Fruit fly (Drosophila melanogaster): ENCODE results near the gene Uros2.
A peak's percentile ranks its signal among the peaks of the same experiment; 100 is the strongest.

Gene Uros2

DNA sequence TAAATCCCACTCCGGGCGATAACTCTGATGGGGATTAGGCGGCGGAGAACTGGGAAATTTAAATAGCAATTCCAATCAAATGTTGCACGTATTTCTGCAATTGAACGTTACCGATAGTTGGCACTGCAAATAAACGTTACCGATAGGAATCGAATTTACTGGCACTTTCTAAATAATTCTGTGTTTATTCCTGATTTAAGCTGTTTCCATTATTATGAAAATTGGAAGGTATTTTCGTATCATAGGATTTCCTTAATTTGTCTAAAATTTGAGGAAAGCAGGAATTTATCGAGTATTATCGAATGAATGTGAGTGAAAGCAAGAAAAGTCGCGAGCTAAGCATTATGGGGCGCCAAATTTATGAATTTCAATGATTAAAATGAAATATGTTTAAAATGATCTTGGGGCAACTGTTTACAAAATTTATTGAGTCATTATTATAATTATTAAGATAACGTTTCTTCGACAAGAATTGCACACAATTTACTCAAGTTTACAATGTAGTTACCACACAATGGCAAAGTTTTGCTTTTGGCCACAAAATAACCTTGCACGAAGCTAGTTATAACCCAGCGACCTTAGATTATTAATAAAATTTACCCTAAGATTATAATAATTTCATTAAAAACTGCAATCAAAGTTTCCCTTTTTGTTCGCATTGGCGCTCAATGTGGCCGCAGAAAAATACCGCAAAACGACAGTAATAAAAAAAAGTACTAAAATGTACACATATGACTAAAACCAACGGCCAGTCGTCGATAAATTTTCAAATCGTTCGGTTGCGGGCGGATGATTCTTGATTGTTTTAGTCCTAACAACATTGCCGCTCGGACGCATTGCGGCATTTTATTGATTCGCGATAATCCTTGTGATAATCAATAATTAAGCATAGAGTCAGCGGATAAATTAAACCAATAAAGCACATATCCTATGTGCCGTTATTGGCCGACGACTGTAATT is 15.5 kb downstream of the Uros2 start, which contains the start of gene alpha-Man-IIb (continued):
- TF ChIP-seq HLH4C (GFP tag; IDR thresholded peaks at IDR 0.05; ENCODE audit: partially characterized antibody) (peak; percentile 68), ham (GFP tag; IDR thresholded peaks at IDR 0.05) (no peak), Nf-YB (GFP tag; optimal IDR thresholded peaks at IDR 0.05) (peak; percentile 17), grau (tag; optimal IDR thresholded peaks at IDR 0.05) (peak; percentile 21), Atf-2 (GFP tag; optimal IDR thresholded peaks at IDR 0.05) (no peak), amos (GFP tag; IDR thresholded peaks at IDR 0.05; ENCODE audit: partially characterized antibody) (peak; percentile 71), Dfd (GFP tag; optimal IDR thresholded peaks at IDR 0.05) (no peak), CG17361 (GFP tag; IDR thresholded peaks at IDR 0.05) (peak; percentile 43; the same call in 2 of the 3 replicates), Ravus (GFP tag; IDR thresholded peaks at IDR 0.05) (no peak), CG2116 (GFP tag; optimal IDR thresholded peaks at IDR 0.05) (peak; percentile 59), CG12659 (GFP tag; optimal IDR thresholded peaks at IDR 0.05) (peak; percentile 77), Rfx (GFP tag; IDR thresholded peaks at IDR 0.05) (peak; percentile 54), caup (GFP tag; optimal IDR thresholded peaks at IDR 0.05; ENCODE audit: severe bottlenecking) (no peak), Abd-B (GFP tag; optimal IDR thresholded peaks at IDR 0.05) (peak; percentile 71), Blimp-1 (GFP tag; optimal IDR thresholded peaks at IDR 0.05) (no peak), Eip74EF (GFP tag; optimal IDR thresholded peaks at IDR 0.05) (no peak), CG3065 (GFP tag; optimal IDR thresholded peaks at IDR 0.05) (no peak), CG5245 (GFP tag; optimal IDR thresholded peaks at IDR 0.05) (no peak), phol (tag; optimal IDR thresholded peaks at IDR 0.05) (peak; percentile 44), lola (GFP tag; optimal IDR thresholded peaks at IDR 0.05) (no peak), CG30020 (tag; optimal IDR thresholded peaks at IDR 0.05) (peak; percentile 25), Meics (GFP tag; optimal IDR thresholded peaks at IDR 0.05) (peak; percentile 31), aop (GFP tag; IDR thresholded peaks at IDR 0.05) (no peak), dysf (GFP tag; IDR thresholded peaks at IDR 0.05) (0 out of 3 replicates have a peak, but pooled peaks have one; percentile 26), Dbx (GFP tag; IDR thresholded peaks at IDR 0.05) (peak; percentile 46; the same call in 1 of the 3 replicates), CG18262 (tag; optimal IDR thresholded peaks at IDR 0.05) (no peak), MESR4 (GFP tag; optimal IDR thresholded peaks at IDR 0.05) (peak; percentile 27), CG6813 (GFP tag; optimal IDR thresholded peaks at IDR 0.05) (no peak), lov (optimal IDR thresholded peaks at IDR 0.05) (no peak), lov (GFP tag; IDR thresholded peaks at IDR 0.05) (peak; percentile 51; the same call in 1 of the 3 replicates), CG14050 (GFP tag; IDR thresholded peaks at IDR 0.05) (no peak), CG9932 (GFP tag; IDR thresholded peaks at IDR 0.05) (no peak), croc (GFP tag; conservative IDR thresholded peaks at IDR 0.05) (no peak), CG17912 (GFP tag; optimal IDR thresholded peaks at IDR 0.05) (no peak), CG11560 (tag; IDR thresholded peaks at IDR 0.05) (peak; percentile 98), oc (tag; optimal IDR thresholded peaks at IDR 0.05) (peak; percentile 28), CG11696 (GFP tag; IDR thresholded peaks at IDR 0.05) (no peak), gcm (GFP tag; optimal IDR thresholded peaks at IDR 0.05) (no peak), CG4360 (GFP tag; IDR thresholded peaks at IDR 0.05) (no peak), ci (GFP tag; IDR thresholded peaks at IDR 0.05) (no peak; the same call in 1 of the 3 replicates), CG4282 (GFP tag; optimal IDR thresholded peaks at IDR 0.05) (no peak), nau (GFP tag; optimal IDR thresholded peaks at IDR 0.05) (no peak), ERR (GFP tag; optimal IDR thresholded peaks at IDR 0.05) (no peak), bab2 (GFP tag; optimal IDR thresholded peaks at IDR 0.05) (no peak), cad (GFP tag; optimal IDR thresholded peaks at IDR 0.05) (no peak), CG2678 (tag; optimal IDR thresholded peaks at IDR 0.05) (no peak), ttk (GFP tag; IDR thresholded peaks at IDR 0.05) (no peak), her (GFP tag; optimal IDR thresholded peaks at IDR 0.05) (no peak)

All from whole organism, embryonic.